Fruit fly (Drosophila melanogaster): ENCODE data around the gene vilya.

Gene vilya

DNA sequence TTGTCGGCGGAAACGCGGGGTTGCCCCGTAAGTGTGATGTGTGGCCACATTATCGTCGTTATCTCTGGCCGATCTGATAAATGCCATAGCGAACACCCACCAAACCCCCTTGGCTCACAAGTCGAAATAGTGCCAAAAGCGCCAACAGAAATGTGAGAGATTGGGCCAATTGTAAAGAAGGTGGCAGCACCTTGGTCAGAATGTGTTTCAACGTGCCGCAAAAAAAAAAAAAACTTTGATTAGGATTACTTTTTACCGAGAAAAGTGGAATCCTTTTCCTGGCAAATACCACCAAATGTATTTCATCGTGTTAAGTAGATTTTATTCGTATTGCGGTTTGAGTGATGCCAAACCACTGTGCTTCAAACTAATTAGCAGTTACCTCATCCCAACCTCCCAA is 16.5 kb downstream of the vilya start (continued):
- TF ChIP-seq CG8281 (tag; optimal IDR thresholded peaks at IDR 0.05) (peak; percentile 37), Six4 (GFP tag; optimal IDR thresholded peaks at IDR 0.05) (peak; percentile 56), NC2α (GFP tag; optimal IDR thresholded peaks at IDR 0.05) (peak; percentile 29), H2.0 (GFP tag; IDR thresholded peaks at IDR 0.05) (peak; percentile 86), Xbp1 (GFP tag; optimal IDR thresholded peaks at IDR 0.05) (peak; percentile 74), sr (GFP tag; IDR thresholded peaks at IDR 0.05) (peak; percentile 74; the same call in 2 of the 3 replicates), HHEX (GFP tag; optimal IDR thresholded peaks at IDR 0.05) (peak; percentile 82), CG7963 (GFP tag; IDR thresholded peaks at IDR 0.05; ENCODE audit: partially characterized antibody) (no peak), CG14014 (GFP tag; IDR thresholded peaks at IDR 0.05) (peak; percentile 92), ttk (GFP tag; IDR thresholded peaks at IDR 0.05) (peak; percentile 74), Kr (GFP tag; optimal IDR thresholded peaks at IDR 0.05) (no peak), NC2β (GFP tag; optimal IDR thresholded peaks at IDR 0.05) (peak; percentile 39), CG1647 (GFP tag; optimal IDR thresholded peaks at IDR 0.05) (peak; percentile 63), Hey (tag; optimal IDR thresholded peaks at IDR 0.05) (peak; percentile 29), eve (GFP tag; optimal IDR thresholded peaks at IDR 0.05) (no peak), CG6272 (GFP tag; IDR thresholded peaks at IDR 0.05) (peak; percentile 78), ftz-f1 (GFP tag; optimal IDR thresholded peaks at IDR 0.05) (no peak), Gug (GFP tag; IDR thresholded peaks at IDR 0.05) (peak; percentile 84), Taf1 (GFP tag; IDR thresholded peaks at IDR 0.05) (peak; percentile 95), wek (GFP tag; optimal IDR thresholded peaks at IDR 0.05) (no peak), chm (GFP tag; IDR thresholded peaks at IDR 0.05) (peak; percentile 56; the same call in 1 of the 2 replicates), CG11696 (GFP tag; IDR thresholded peaks at IDR 0.05) (peak; percentile 76), Rfx (GFP tag; IDR thresholded peaks at IDR 0.05) (peak; percentile 95), Max (GFP tag; optimal IDR thresholded peaks at IDR 0.05) (peak; percentile 56), CG6654 (GFP tag; optimal IDR thresholded peaks at IDR 0.05) (peak; percentile 31), ap (GFP tag; IDR thresholded peaks at IDR 0.05) (peak; percentile 79), PHDP (tag; optimal IDR thresholded peaks at IDR 0.05) (peak; percentile 79), pzg (GFP tag; optimal IDR thresholded peaks at IDR 0.05) (peak; percentile 2), CG31388 (GFP tag; optimal IDR thresholded peaks at IDR 0.05) (peak; percentile 0), Lim3 (GFP tag; IDR thresholded peaks at IDR 0.05) (peak; percentile 53; the same call in 1 of the 2 replicates), H15 (GFP tag; IDR thresholded peaks at IDR 0.05) (peak; percentile 83), otp (GFP tag; IDR thresholded peaks at IDR 0.05) (peak; percentile 83; the same call in 2 of the 3 replicates), CG11723 (GFP tag; optimal IDR thresholded peaks at IDR 0.05) (peak; percentile 13), Hr39 (optimal IDR thresholded peaks at IDR 0.05) (no peak), en (GFP tag; optimal IDR thresholded peaks at IDR 0.05) (peak; percentile 31), fu2 (GFP tag; optimal IDR thresholded peaks at IDR 0.05) (peak; percentile 79), btn (GFP tag; optimal IDR thresholded peaks at IDR 0.05) (peak; percentile 59), cad (GFP tag; optimal IDR thresholded peaks at IDR 0.05) (no peak), CG11085 (GFP tag; IDR thresholded peaks at IDR 0.05) (peak; percentile 86), her (GFP tag; optimal IDR thresholded peaks at IDR 0.05) (peak; percentile 88), CG1529 (GFP tag; optimal IDR thresholded peaks at IDR 0.05) (no peak), Hmx (GFP tag; optimal IDR thresholded peaks at IDR 0.05) (no peak), D (optimal IDR thresholded peaks at IDR 0.05) (no peak), D (GFP tag; optimal IDR thresholded peaks at IDR 0.05) (peak; percentile 25), CG32532 (GFP tag; IDR thresholded peaks at IDR 0.05) (peak; percentile 95), disco-r (GFP tag; optimal IDR thresholded peaks at IDR 0.05) (peak; percentile 25), trem (tag; optimal IDR thresholded peaks at IDR 0.05) (no peak), caup (GFP tag; optimal IDR thresholded peaks at IDR 0.05; ENCODE audit: severe bottlenecking) (peak; percentile 83), CG13287 (GFP tag; IDR thresholded peaks at IDR 0.05; ENCODE audit: partially characterized antibody) (no peak), CG2129 (GFP tag; IDR thresholded peaks at IDR 0.05; ENCODE audit: partially characterized antibody) (no peak), Hsf (GFP tag; optimal IDR thresholded peaks at IDR 0.05) (peak; percentile 76), CG30020 (tag; optimal IDR thresholded peaks at IDR 0.05) (no peak), CG3407 (GFP tag; optimal IDR thresholded peaks at IDR 0.05) (no peak)
